Worm (Caenorhabditis elegans): ENCODE measurements around the gene srv-21.

DNA sequence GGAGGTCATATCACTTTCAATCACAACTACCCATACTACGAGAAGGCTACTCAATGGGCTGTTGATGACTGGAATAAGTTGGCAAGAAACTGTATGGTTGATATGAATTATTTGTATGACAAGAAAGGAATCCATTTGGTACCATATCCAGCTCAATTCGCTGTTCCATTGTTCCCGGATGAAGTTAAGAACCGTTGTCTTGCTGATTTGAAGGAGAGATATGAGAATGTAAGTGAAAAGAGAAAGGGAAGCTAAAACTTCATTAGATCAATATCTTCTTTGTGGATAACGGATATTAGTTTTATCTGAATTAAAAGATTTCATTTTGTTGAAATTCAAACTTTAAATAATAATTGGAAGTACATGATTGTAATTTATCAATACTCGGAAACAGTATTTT lies 9.5 kb upstream of the srv-21 start:
- TF ChIP-seq unc-130 (tag; optimal IDR thresholded peaks at IDR 0.05) (no peak), mdl-1 (tag; optimal IDR thresholded peaks at IDR 0.05) (no peak), snpc-4 (tag; optimal IDR thresholded peaks at IDR 0.05) (no peak), unc-62 (GFP tag; optimal IDR thresholded peaks at IDR 0.05) (no peak), nhr-90 (tag; optimal IDR thresholded peaks at IDR 0.05; ENCODE audit: poor library complexity) (no peak), alr-1 (tag; optimal IDR thresholded peaks at IDR 0.05; ENCODE audit: borderline replicate concordance) (no peak), nhr-20 (tag; optimal IDR thresholded peaks at IDR 0.05) (no peak), unc-98 (GFP tag; IDR thresholded peaks at IDR 0.05) (no peak), ceh-82 (tag; optimal IDR thresholded peaks at IDR 0.05) (no peak)

Measured in whole organism, L1 larva.